Worm (Caenorhabditis elegans): Measurements from ENCODE around the gene cchl-1.

The cchl-1 gene

ce11 chrII:11259766-11260165 is 23.6 kb upstream of the cchl-1 start (continued):
- TF ChIP-seq mcd-1 (GFP tag; IDR thresholded peaks at IDR 0.05) (0 out of 2 replicates have a peak, but pooled peaks have one; percentile 30), Y56A3A.18 (GFP tag; IDR thresholded peaks at IDR 0.05) (0 out of 2 replicates have a peak, but pooled peaks have one; percentile 31), rpc-1 (optimal IDR thresholded peaks at IDR 0.05) (no peak), rpc-1 (tag; optimal IDR thresholded peaks at IDR 0.05) (no peak), C06A6.2 (GFP tag; conservative IDR thresholded peaks at IDR 0.05) (no peak), nhr-179 (tag; optimal IDR thresholded peaks at IDR 0.05) (no peak), akir-1 (GFP tag; optimal IDR thresholded peaks at IDR 0.05) (no peak), F22D6.2 (tag; optimal IDR thresholded peaks at IDR 0.05) (no peak), B0261.1 (tag; optimal IDR thresholded peaks at IDR 0.05) (no peak), ceh-58 (GFP tag; IDR thresholded peaks at IDR 0.05) (no peak), attf-3 (GFP tag; conservative IDR thresholded peaks at IDR 0.05) (no peak), ceh-91 (GFP tag; IDR thresholded peaks at IDR 0.05) (no peak), repo-1 (tag; optimal IDR thresholded peaks at IDR 0.05) (no peak), attf-5 (GFP tag; optimal IDR thresholded peaks at IDR 0.05) (no peak), D2030.7 (GFP tag; IDR thresholded peaks at IDR 0.05) (0 out of 2 replicates have a peak, but pooled peaks have one; percentile 39), pha-4 (tag; optimal IDR thresholded peaks at IDR 0.05) (no peak), ztf-25 (GFP tag; IDR thresholded peaks at IDR 0.05) (no peak), ztf-3 (GFP tag; optimal IDR thresholded peaks at IDR 0.05) (no peak), gei-17 (GFP tag; optimal IDR thresholded peaks at IDR 0.05) (no peak), egl-18 (GFP tag; IDR thresholded peaks at IDR 0.05) (no peak), F33H1.4 (GFP tag; IDR thresholded peaks at IDR 0.05) (0 out of 2 replicates have a peak, but pooled peaks have one; percentile 18), F52B5.7 (tag; optimal IDR thresholded peaks at IDR 0.05) (peak; percentile 75), nhr-27 (tag; optimal IDR thresholded peaks at IDR 0.05) (no peak), Y53F4B.3 (GFP tag; IDR thresholded peaks at IDR 0.05) (no peak), let-526 (GFP tag; IDR thresholded peaks at IDR 0.05) (0 out of 2 replicates have a peak, but pooled peaks have one; percentile 20), ets-4 (GFP tag; optimal IDR thresholded peaks at IDR 0.05) (no peak), ceh-79 (tag; optimal IDR thresholded peaks at IDR 0.05) (no peak), K11D2.4 (GFP tag; IDR thresholded peaks at IDR 0.05) (no peak), hlh-12 (tag; optimal IDR thresholded peaks at IDR 0.05) (no peak), pbrm-1 (GFP tag; IDR thresholded peaks at IDR 0.05) (0 out of 2 replicates have a peak, but pooled peaks have one; percentile 42), F39B2.1 (GFP tag; IDR thresholded peaks at IDR 0.05) (0 out of 2 replicates have a peak, but pooled peaks have one; percentile 3), tlf-1 (GFP tag; optimal IDR thresholded peaks at IDR 0.05) (no peak), fkh-3 (tag; optimal IDR thresholded peaks at IDR 0.05) (no peak), madf-8 (GFP tag; conservative IDR thresholded peaks at IDR 0.05) (0 out of 2 replicates have a peak, but pooled peaks have one; percentile 13), ekl-4 (GFP tag; IDR thresholded peaks at IDR 0.05) (peak; percentile 64), nhr-90 (tag; optimal IDR thresholded peaks at IDR 0.05) (no peak), lin-40 (tag; optimal IDR thresholded peaks at IDR 0.05) (no peak), F49E8.2 (tag; optimal IDR thresholded peaks at IDR 0.05; ENCODE audit: insufficient read depth) (peak; percentile 54), egl-44 (GFP tag; IDR thresholded peaks at IDR 0.05) (no peak), lin-54 (GFP tag; optimal IDR thresholded peaks at IDR 0.05) (peak; percentile 36), F57C9.4 (tag; optimal IDR thresholded peaks at IDR 0.05) (no peak), dox-1 (GFP tag; IDR thresholded peaks at IDR 0.05) (0 out of 2 replicates have a peak, but pooled peaks have one; percentile 24), rec-8 (tag; optimal IDR thresholded peaks at IDR 0.05) (no peak), T07F8.4 (tag; optimal IDR thresholded peaks at IDR 0.05) (no peak), ceh-40 (GFP tag; IDR thresholded peaks at IDR 0.05) (0 out of 2 replicates have a peak, but pooled peaks have one; percentile 37), lin-35 (GFP tag; optimal IDR thresholded peaks at IDR 0.05) (no peak), cebp-1 (GFP tag; IDR thresholded peaks at IDR 0.05) (no peak), cebp-1 (tag; optimal IDR thresholded peaks at IDR 0.05) (no peak), mes-4 (tag; optimal IDR thresholded peaks at IDR 0.05) (no peak)

All from whole organism, young adult.